Worm (Caenorhabditis elegans): ENCODE results near the gene srd-51.

The srd-51 gene

ce11 chrX:13510234-13510837, 25.6 kb upstream of the srd-51 start:
- no peak for TF ChIP-seq nhr-47 (tag; optimal IDR thresholded peaks at IDR 0.05)
- no peak for TF ChIP-seq ama-1 (optimal IDR thresholded peaks at IDR 0.05)
- no peak for TF ChIP-seq aly-2 (tag; optimal IDR thresholded peaks at IDR 0.05)
- TF ChIP-seq ceh-8 (GFP tag; optimal IDR thresholded peaks at IDR 0.05) = no peak
- no peak for TF ChIP-seq C04F5.9 (tag; optimal IDR thresholded peaks at IDR 0.05)
- TF ChIP-seq blmp-1 (tag; optimal IDR thresholded peaks at IDR 0.05) = no peak
- TF ChIP-seq C16A3.4 (tag; optimal IDR thresholded peaks at IDR 0.05) = no peak
- no peak for TF ChIP-seq ceh-88 (GFP tag; IDR thresholded peaks at IDR 0.05)
- no peak for TF ChIP-seq egl-13 (tag; optimal IDR thresholded peaks at IDR 0.05)
- no peak for TF ChIP-seq swsn-7 (tag; optimal IDR thresholded peaks at IDR 0.05)
- no peak for TF ChIP-seq elt-3 (tag; optimal IDR thresholded peaks at IDR 0.05)
- no peak for TF ChIP-seq ceh-63 (GFP tag; optimal IDR thresholded peaks at IDR 0.05)
- TF ChIP-seq ceh-90 (tag; optimal IDR thresholded peaks at IDR 0.05) = no peak
- TF ChIP-seq nhr-84 (tag; optimal IDR thresholded peaks at IDR 0.05) = no peak
- TF ChIP-seq nhr-90 (tag; optimal IDR thresholded peaks at IDR 0.05; ENCODE audit: poor library complexity) = no peak

- TF ChIP-seq jun-1 (tag; optimal IDR thresholded peaks at IDR 0.05) (no peak), unc-98 (GFP tag; IDR thresholded peaks at IDR 0.05) (no peak), rnt-1 (tag; optimal IDR thresholded peaks at IDR 0.05) (no peak), ets-5 (GFP tag; IDR thresholded peaks at IDR 0.05) (no peak), lin-35 (GFP tag; optimal IDR thresholded peaks at IDR 0.05) (no peak), mef-2 (tag; optimal IDR thresholded peaks at IDR 0.05) (no peak), nhr-47 (tag; optimal IDR thresholded peaks at IDR 0.05) (no peak), zag-1 (tag; optimal IDR thresholded peaks at IDR 0.05) (no peak), nhr-237 (tag; optimal IDR thresholded peaks at IDR 0.05) (no peak)
Observed at ce11 chrX:13507233-13507632, 22.5 kb upstream of the srd-51 start, which contains the start of gene H06A10.1. Gene H06A10.1, plus strand, starts transcription at chrX:13507533.

- no peak for TF ChIP-seq ztf-4 (tag; optimal IDR thresholded peaks at IDR 0.05)
- no peak for TF ChIP-seq sptf-1 (tag; optimal IDR thresholded peaks at IDR 0.05)
- no peak for TF ChIP-seq blmp-1 (tag; optimal IDR thresholded peaks at IDR 0.05)
- TF ChIP-seq lin-15B (tag; optimal IDR thresholded peaks at IDR 0.05) = no peak
- TF ChIP-seq nhr-71 (tag; optimal IDR thresholded peaks at IDR 0.05) = no peak
Observed at ce11 chrX:13506493-13506892, 21.8 kb upstream of the srd-51 start.

- TF ChIP-seq ceh-82 (tag; optimal IDR thresholded peaks at IDR 0.05) (peak in 1 of 3 experiments; percentile 26), ceh-63 (GFP tag; optimal IDR thresholded peaks at IDR 0.05) (peak; percentile 56), ztf-11 (tag; optimal IDR thresholded peaks at IDR 0.05) (no peak), unc-98 (GFP tag; IDR thresholded peaks at IDR 0.05) (no peak), lin-39 (tag; optimal IDR thresholded peaks at IDR 0.05) (no peak), nhr-19 (GFP tag; conservative IDR thresholded peaks at IDR 0.05) (no peak), lin-14 (GFP tag; optimal IDR thresholded peaks at IDR 0.05) (peak; percentile 33)
Observed at ce11 chrX:13506043-13506442, 21.3 kb upstream of the srd-51 start.

ce11 chrX:13505201-13505600, 20.5 kb upstream of the srd-51 start:
- TF ChIP-seq nhr-20 (tag; optimal IDR thresholded peaks at IDR 0.05) = no peak
- TF ChIP-seq fos-1 (tag; optimal IDR thresholded peaks at IDR 0.05) = no peak
- TF ChIP-seq fkh-10 (GFP tag; optimal IDR thresholded peaks at IDR 0.05) = peak; percentile 70
- peak; percentile 5 for TF ChIP-seq lin-14 (GFP tag; optimal IDR thresholded peaks at IDR 0.05)
